Worm (Caenorhabditis elegans) whole organism, L4 larva: ENCODE data around the gene W09G12.10.

Experiments used
- R02D3.7 ChIP-seq: fragments of 150-350 bp; sonication (generic microtip); optimal IDR thresholded peaks from 3 replicates; lab custom pipeline; 2014; ENCODE audit warnings: missing biosample characterization, missing genetic modification characterization
- attf-4 ChIP-seq: sonication (generic microtip); optimal IDR thresholded peaks from 3 replicates; lab custom pipeline; 2017; ENCODE audit warnings: missing biosample characterization, missing genetic modification characterization
- ceh-20 ChIP-seq: fragments of 200-800 bp; sonication (Bioruptor generic); IDR thresholded peaks from 2 replicates; pipeline ENCODE4 v1.3.6; 2022; ENCODE audit warnings: missing genetic modification reagents, missing genetic modification characterization, missing compliant biosample characterization
- ceh-28 ChIP-seq: fragments of 150-350 bp; optimal IDR thresholded peaks from 2 replicates; lab custom pipeline; 2014; ENCODE audit warnings: missing biosample characterization, missing genetic modification reagents, missing genetic modification characterization
- ceh-32 ChIP-seq: sonication (generic microtip); optimal IDR thresholded peaks from 2 replicates; lab custom pipeline; 2016; ENCODE audit warnings: mild to moderate bottlenecking, missing genetic modification characterization, missing compliant biosample characterization; ENCODE audit not compliant: poor library complexity
- ceh-62 ChIP-seq: sonication (generic microtip); optimal IDR thresholded peaks from 2 replicates; lab custom pipeline; 2017; ENCODE audit warnings: missing biosample characterization, missing genetic modification characterization
- cey-2 ChIP-seq: sonication (generic microtip); optimal IDR thresholded peaks from 3 replicates; lab custom pipeline; 2017; ENCODE audit warnings: missing genetic modification characterization, mild to moderate bottlenecking, missing compliant biosample characterization, antibody characterized with exemption, borderline replicate concordance; ENCODE audit not compliant: insufficient read depth
- ctbp-1 ChIP-seq: fragments of 200-800 bp; sonication (Bioruptor generic); IDR thresholded peaks from 2 replicates; pipeline ENCODE4 v1.3.6; 2022; ENCODE audit warnings: missing genetic modification reagents, missing genetic modification characterization, missing compliant biosample characterization
- daf-16 ChIP-seq, 3 experiments: sonication (generic microtip); optimal IDR thresholded peaks; 2 replicates each; lab custom pipeline; 2016 to 2017; ENCODE audit warnings: missing genetic modification characterization in 3 of 3, missing genetic modification reagents in 3 of 3, mild to moderate bottlenecking in 2 of 3, missing compliant biosample characterization in 2 of 3, missing biosample characterization in 1 of 3, moderate library complexity in 1 of 3
- daf-8 ChIP-seq: fragments of 200-800 bp; sonication (Bioruptor generic); IDR thresholded peaks from 2 replicates; pipeline ENCODE4 v1.3.6; 2022; ENCODE audit warnings: missing genetic modification characterization, missing compliant biosample characterization
- dmd-6 ChIP-seq: fragments of 200-800 bp; sonication (Bioruptor generic); IDR thresholded peaks from 2 replicates; pipeline ENCODE4 v1.3.6; 2022; ENCODE audit warnings: missing genetic modification reagents, missing genetic modification characterization, missing compliant biosample characterization
- dmd-8 ChIP-seq: fragments of 200-800 bp; sonication (Bioruptor generic); IDR thresholded peaks from 2 replicates; pipeline ENCODE4 v1.3.6; 2022; ENCODE audit warnings: missing genetic modification characterization, missing compliant biosample characterization
- duxl-1 ChIP-seq: sonication (generic microtip); optimal IDR thresholded peaks from 2 replicates; lab custom pipeline; 2016; ENCODE audit warnings: mild to moderate bottlenecking, missing genetic modification characterization, moderate library complexity, missing compliant biosample characterization; ENCODE audit not compliant: poor library complexity
- dve-1 ChIP-seq: sonication (generic microtip); optimal IDR thresholded peaks from 2 replicates; lab custom pipeline; 2017; ENCODE audit warnings: antibody characterized with exemption, mild to moderate bottlenecking, missing genetic modification characterization, missing compliant biosample characterization; ENCODE audit not compliant: insufficient read depth
- egl-43 ChIP-seq: fragments of 200-800 bp; sonication (Bioruptor generic); IDR thresholded peaks from 2 replicates; pipeline ENCODE4 v1.3.6; 2022; ENCODE audit warnings: missing genetic modification reagents, missing genetic modification characterization, missing compliant biosample characterization
- hif-1 ChIP-seq, 2 experiments: sonication (generic microtip); optimal IDR thresholded peaks; 2 replicates each; lab custom pipeline; 2016 to 2017; ENCODE audit warnings: missing compliant biosample characterization in 2 of 2, missing genetic modification characterization in 2 of 2, missing genetic modification reagents in 2 of 2, missing genotype in 2 of 2, mild to moderate bottlenecking in 1 of 2
- hlh-11 ChIP-seq: fragments of 200-800 bp; sonication (Bioruptor generic); optimal IDR thresholded peaks from 2 replicates; lab custom pipeline; 2018; ENCODE audit warnings: mild to moderate bottlenecking, missing genetic modification characterization, missing compliant biosample characterization
- lim-7 ChIP-seq: fragments of 200-800 bp; sonication (Bioruptor generic); IDR thresholded peaks from 2 replicates; pipeline ENCODE4 v1.3.6; 2022; ENCODE audit warnings: missing genetic modification characterization, missing compliant biosample characterization
- lin-13 ChIP-seq: fragments of 150-350 bp; optimal IDR thresholded peaks from 2 replicates; lab custom pipeline; 2014; ENCODE audit warnings: missing biosample characterization, missing genetic modification reagents, missing genetic modification characterization
- lin-15B ChIP-seq: fragments of 150-350 bp; sonication (generic microtip); optimal IDR thresholded peaks from 3 replicates; lab custom pipeline; 2014; ENCODE audit warnings: missing biosample characterization, missing genetic modification characterization
- lin-29 ChIP-seq: fragments of 200-800 bp; sonication (Bioruptor generic); IDR thresholded peaks from 2 replicates; pipeline ENCODE4 v1.3.6; 2022; ENCODE audit warnings: missing genetic modification reagents, missing genetic modification characterization, missing compliant biosample characterization
- lin-38 ChIP-seq: fragments of 200-800 bp; sonication (Bioruptor generic); IDR thresholded peaks from 2 replicates; pipeline ENCODE4 v1.3.6; 2022; ENCODE audit warnings: missing genetic modification reagents, missing genetic modification characterization, missing compliant biosample characterization
- mxl-3 ChIP-seq: fragments of 200-800 bp; sonication (Bioruptor generic); optimal IDR thresholded peaks from 2 replicates; lab custom pipeline; 2018; ENCODE audit warnings: mild to moderate bottlenecking, missing genetic modification characterization, missing compliant biosample characterization
- nhr-102 ChIP-seq: sonication (generic microtip); optimal IDR thresholded peaks from 2 replicates; lab custom pipeline; 2016; ENCODE audit warnings: mild to moderate bottlenecking, missing genetic modification characterization, moderate library complexity, missing compliant biosample characterization
- nhr-28 ChIP-seq: fragments of 150-350 bp; optimal IDR thresholded peaks from 2 replicates; lab custom pipeline; 2014; ENCODE audit warnings: missing biosample characterization, missing genetic modification characterization
- pha-4 ChIP-seq, 2 experiments: fragments of 150-350 bp in 1 of 2; fragments of 200-800 bp in 1 of 2; sonication (Bioruptor generic) in 1 of 2; IDR thresholded peaks in 1 of 2; optimal IDR thresholded peaks in 1 of 2; 2 replicates each; pipeline versions ENCODE4 v1.3.6 to Lab custom; 2014 to 2022; ENCODE audit warnings: missing genetic modification characterization in 2 of 2, missing genetic modification reagents in 2 of 2, missing biosample characterization in 1 of 2, missing compliant biosample characterization in 1 of 2
- php-3 ChIP-seq: fragments of 200-800 bp; sonication (Bioruptor generic); IDR thresholded peaks from 2 replicates; pipeline ENCODE4 v1.3.6; 2022; ENCODE audit warnings: missing genetic modification reagents, missing genetic modification characterization, missing compliant biosample characterization
- pqm-1 ChIP-seq: sonication (generic microtip); optimal IDR thresholded peaks from 2 replicates; lab custom pipeline; 2017; ENCODE audit warnings: missing biosample characterization, missing genetic modification characterization
- sdz-12 ChIP-seq: fragments of 200-800 bp; sonication (Bioruptor generic); optimal IDR thresholded peaks from 2 replicates; lab custom pipeline; 2018; ENCODE audit warnings: mild to moderate bottlenecking, missing genetic modification characterization, missing compliant biosample characterization
- set-16 ChIP-seq: fragments of 200-800 bp; sonication (Bioruptor generic); IDR thresholded peaks from 2 replicates; pipeline ENCODE4 v1.3.6; 2022; ENCODE audit warnings: missing genetic modification reagents, missing genetic modification characterization, missing compliant biosample characterization
- tag-97 ChIP-seq: fragments of 200-800 bp; sonication (Bioruptor generic); IDR thresholded peaks from 2 replicates; pipeline ENCODE4 v1.3.6; 2022; ENCODE audit warnings: missing genetic modification characterization, missing compliant biosample characterization
- tra-1 ChIP-seq: fragments of 200-800 bp; sonication (Bioruptor generic); IDR thresholded peaks from 2 replicates; pipeline ENCODE4 v1.3.6; 2022; ENCODE audit warnings: missing genetic modification reagents, missing genetic modification characterization, missing compliant biosample characterization
- vab-7 ChIP-seq: fragments of 200-800 bp; sonication (Bioruptor generic); IDR thresholded peaks from 2 replicates; pipeline ENCODE4 v1.3.6; 2022; ENCODE audit warnings: missing genetic modification reagents, missing genetic modification characterization, missing compliant biosample characterization
- zfp-3 ChIP-seq: fragments of 200-800 bp; sonication (Bioruptor generic); conservative IDR thresholded peaks from 2 replicates; pipeline ENCODE4 v1.3.6; 2022; ENCODE audit warnings: missing genetic modification reagents, missing genetic modification characterization, missing compliant biosample characterization
- zip-2 ChIP-seq: fragments of 150-350 bp; optimal IDR thresholded peaks from 2 replicates; lab custom pipeline; 2014; ENCODE audit warnings: missing biosample characterization, missing genetic modification characterization

The W09G12.10 gene

DNA sequence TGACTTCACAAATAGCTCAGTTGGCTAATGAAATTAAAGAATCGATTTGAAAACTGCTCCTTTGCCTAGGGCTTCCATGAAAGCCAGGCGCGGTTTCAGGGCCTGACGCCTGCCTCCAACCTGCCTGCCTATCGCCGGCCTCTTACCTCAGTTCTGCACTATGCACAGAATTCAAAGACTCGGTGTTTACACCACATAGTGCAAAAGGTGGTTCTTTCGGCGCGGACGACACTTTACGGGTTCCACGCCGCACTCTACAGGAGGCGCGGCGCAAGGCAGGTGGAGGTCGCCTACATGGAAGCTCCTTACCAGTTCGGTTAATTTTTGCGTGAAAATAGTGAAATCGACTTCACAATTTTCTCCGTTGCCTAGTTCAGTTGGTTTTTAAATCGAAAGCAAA is 11.3 kb downstream of the W09G12.10 start:
- TF ChIP-seq set-16 (GFP tag; lab: Robert Waterston, UW): peak; percentile 51
- no peak for TF ChIP-seq ceh-28 (tag; lab: Kevin White, UChicago)
- TF ChIP-seq, all 104 proteins: peak for 1

ce11 chrIV:1209320-1209719 is 11.8 kb downstream of the W09G12.10 start:
- TF ChIP-seq lin-38 (GFP tag; lab: Robert Waterston, UW) (no peak), daf-16 (GFP tag; optimal IDR thresholded peaks at IDR 0.05; lab: Kevin White, UChicago) (no peak), daf-16 (tag; optimal IDR thresholded peaks at IDR 0.05; lab: Kevin White, UChicago) (no peak), ctbp-1 (no peak), pha-4 (GFP tag; IDR thresholded peaks at IDR 0.05; lab: Robert Waterston, UW) (no peak), pha-4 (tag; optimal IDR thresholded peaks at IDR 0.05; lab: Kevin White, UChicago) (no peak), cey-2 (tag; lab: Kevin White, UChicago) (no peak), lin-15B (tag; lab: Kevin White, UChicago) (no peak), mxl-3 (peak; percentile 60), nhr-28 (tag; lab: Kevin White, UChicago) (peak; percentile 16)

ce11 chrIV:1207980-1208379 is 13.1 kb downstream of the W09G12.10 start, which contains the start of gene dsl-1:
Gene dsl-1 (minus strand): TSS chrIV:1208080.
- TF ChIP-seq R02D3.7: no peak
- TF ChIP-seq dve-1 (tag; lab: Kevin White, UChicago): no peak
- TF ChIP-seq sdz-12 (GFP tag; lab: Kevin White, UChicago): no peak
- no peak for TF ChIP-seq lim-7 (GFP tag; lab: Robert Waterston, UW)
- no peak for TF ChIP-seq dmd-6
- TF ChIP-seq lin-29: no peak
- no peak for TF ChIP-seq zip-2
- TF ChIP-seq hif-1 (tag; optimal IDR thresholded peaks at IDR 0.05; lab: Kevin White, UChicago): no peak
- no peak for TF ChIP-seq hlh-11 (tag; lab: Kevin White, UChicago)
- TF ChIP-seq zfp-3: no peak
- TF ChIP-seq set-16 (GFP tag; lab: Robert Waterston, UW): no peak
- TF ChIP-seq tra-1 (GFP tag; lab: Robert Waterston, UW): no peak
- TF ChIP-seq lin-13 (GFP tag; lab: Kevin White, UChicago): no peak
- no peak for TF ChIP-seq vab-7
- TF ChIP-seq nhr-102: no peak
- no peak for TF ChIP-seq ceh-32 (tag; lab: Kevin White, UChicago)

- TF ChIP-seq daf-8 (GFP tag; lab: Robert Waterston, UW) (no peak), set-16 (GFP tag; lab: Robert Waterston, UW) (no peak), mxl-3 (no peak), ceh-62 (tag; lab: Kevin White, UChicago) (no peak), php-3 (GFP tag; lab: Robert Waterston, UW) (no peak), duxl-1 (tag; lab: Kevin White, UChicago) (no peak), tag-97 (GFP tag; lab: Robert Waterston, UW) (no peak), ctbp-1 (no peak)
These were observed 16.2 kb downstream of the W09G12.10 start, which contains the start of gene dsl-2 for ce11 chrIV:1204870-1205269. Gene dsl-2 (minus strand): TSS chrIV:1204970.

ce11 chrIV:1199501-1199900 is 21.6 kb downstream of the W09G12.10 start:
- no peak for TF ChIP-seq pqm-1
- 0 out of 2 replicates have a peak, but pooled peaks have one; percentile 8 for TF ChIP-seq egl-43
- TF ChIP-seq dmd-8 (GFP tag; lab: Robert Waterston, UW): 0 out of 2 replicates have a peak, but pooled peaks have one; percentile 27
- TF ChIP-seq ceh-20: no peak
- TF ChIP-seq attf-4 (tag; lab: Kevin White, UChicago): no peak
- TF ChIP-seq set-16 (GFP tag; lab: Robert Waterston, UW): peak; percentile 69
